Fruit fly (Drosophila melanogaster): ENCODE measurements around the gene mRpL38.

mRpL38 gene

DNA sequence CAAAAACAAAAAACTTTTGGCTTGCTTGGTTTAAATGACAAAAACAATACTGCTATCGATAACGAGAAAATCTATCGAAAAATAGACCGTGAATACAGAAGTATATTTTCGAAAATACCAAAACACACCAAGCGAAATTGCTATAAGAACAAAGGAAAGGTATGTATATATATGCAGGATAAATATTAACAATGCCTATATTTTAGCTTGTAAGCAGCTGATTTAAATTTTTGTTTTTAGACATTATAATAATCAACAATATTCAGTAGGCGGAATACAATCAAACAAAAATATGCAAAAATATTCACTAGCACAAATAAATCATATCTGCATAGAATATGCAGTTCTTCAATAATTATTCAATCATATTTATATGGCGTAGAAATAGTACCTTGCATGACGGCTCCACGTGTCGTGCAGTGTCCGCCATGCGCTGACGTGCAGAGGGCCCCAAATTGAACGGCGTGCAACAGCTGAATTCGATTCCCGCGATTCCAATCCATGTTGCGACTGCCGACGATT is 11.8 kb downstream of the mRpL38 start, which contains the start of the genes Fbxl4 and Dus2 (continued):
- TF ChIP-seq sc (optimal IDR thresholded peaks at IDR 0.05) (no peak), sc (GFP tag; optimal IDR thresholded peaks at IDR 0.05) (peak; percentile 86), CG8924 (tag; optimal IDR thresholded peaks at IDR 0.05) (peak; percentile 93), Ets65A (GFP tag) (peak; percentile 99), ap (GFP tag; IDR thresholded peaks at IDR 0.05) (peak; percentile 91), D19A (tag; optimal IDR thresholded peaks at IDR 0.05) (peak; percentile 80), CG17829 (tag; optimal IDR thresholded peaks at IDR 0.05) (peak; percentile 92), Dek (tag; optimal IDR thresholded peaks at IDR 0.05) (peak; percentile 84), CG8281 (tag; optimal IDR thresholded peaks at IDR 0.05) (peak; percentile 67), klu (GFP tag; IDR thresholded peaks at IDR 0.05) (peak; percentile 87), Oaz (GFP tag; IDR thresholded peaks at IDR 0.05) (peak; percentile 86), NfI (GFP tag; optimal IDR thresholded peaks at IDR 0.05) (peak; percentile 89), CG11696 (GFP tag; IDR thresholded peaks at IDR 0.05) (peak; percentile 74), gro (GFP tag; optimal IDR thresholded peaks at IDR 0.05) (peak; percentile 91), D (optimal IDR thresholded peaks at IDR 0.05) (no peak), D (GFP tag; optimal IDR thresholded peaks at IDR 0.05) (peak; percentile 87), CG32767 (GFP tag; IDR thresholded peaks at IDR 0.05) (peak; percentile 88), Optix (GFP tag; IDR thresholded peaks at IDR 0.05) (peak; percentile 91), Stat92E (GFP tag; optimal IDR thresholded peaks at IDR 0.05) (no peak), Sox102F (GFP tag; optimal IDR thresholded peaks at IDR 0.05) (peak; percentile 91), CG15269 (tag; optimal IDR thresholded peaks at IDR 0.05) (peak; percentile 88), CG2678 (tag; optimal IDR thresholded peaks at IDR 0.05) (peak; percentile 94), CG17385 (GFP tag; optimal IDR thresholded peaks at IDR 0.05) (peak; percentile 81), tap (tag; optimal IDR thresholded peaks at IDR 0.05) (peak; percentile 78), CG7839 (tag; optimal IDR thresholded peaks at IDR 0.05) (peak; percentile 93), Gug (GFP tag; IDR thresholded peaks at IDR 0.05) (peak; percentile 97), Max (GFP tag; optimal IDR thresholded peaks at IDR 0.05) (peak; percentile 92), bigmax (GFP tag; optimal IDR thresholded peaks at IDR 0.05) (no peak), CG12299 (tag; optimal IDR thresholded peaks at IDR 0.05) (peak; percentile 76), bab2 (GFP tag; optimal IDR thresholded peaks at IDR 0.05) (peak; percentile 94), sima (GFP tag; optimal IDR thresholded peaks at IDR 0.05) (peak; percentile 73), kah (GFP tag; optimal IDR thresholded peaks at IDR 0.05) (peak; percentile 65), knrl (GFP tag; IDR thresholded peaks at IDR 0.05; ENCODE audit: partially characterized antibody) (peak; percentile 69; the same call in 2 of the 3 replicates), D19B (GFP tag; optimal IDR thresholded peaks at IDR 0.05) (no peak), luna (GFP tag; optimal IDR thresholded peaks at IDR 0.05) (peak; percentile 70), CG15011 (GFP tag; optimal IDR thresholded peaks at IDR 0.05) (peak; percentile 85), CG8388 (GFP tag; optimal IDR thresholded peaks at IDR 0.05) (peak; percentile 85), dpn (GFP tag; optimal IDR thresholded peaks at IDR 0.05) (peak; percentile 92), eyg (GFP tag; optimal IDR thresholded peaks at IDR 0.05) (peak; percentile 74), Poxn (GFP tag; IDR thresholded peaks at IDR 0.05) (peak; percentile 68), al (GFP tag; IDR thresholded peaks at IDR 0.05) (peak; percentile 81), br (optimal IDR thresholded peaks at IDR 0.05) (no peak), Dp (GFP tag; optimal IDR thresholded peaks at IDR 0.05) (peak; percentile 27), Awh (GFP tag; IDR thresholded peaks at IDR 0.05) (peak; percentile 83), mam (GFP tag; optimal IDR thresholded peaks at IDR 0.05) (peak; percentile 92), Nf-YA (GFP tag; IDR thresholded peaks at IDR 0.05) (peak; percentile 84), CG9797 (GFP tag; optimal IDR thresholded peaks at IDR 0.05) (peak; percentile 36), h (optimal IDR thresholded peaks at IDR 0.05) (no peak), Spps (tag; optimal IDR thresholded peaks at IDR 0.05) (peak; percentile 73), CG10654 (GFP tag; optimal IDR thresholded peaks at IDR 0.05) (peak; percentile 90), maf-S (GFP tag; optimal IDR thresholded peaks at IDR 0.05) (peak; percentile 86), CG18599 (GFP tag; optimal IDR thresholded peaks at IDR 0.05) (peak; percentile 91)

All from whole organism, embryonic.